Fruit fly (Drosophila melanogaster): ENCODE results near the gene CG17036.

DNA sequence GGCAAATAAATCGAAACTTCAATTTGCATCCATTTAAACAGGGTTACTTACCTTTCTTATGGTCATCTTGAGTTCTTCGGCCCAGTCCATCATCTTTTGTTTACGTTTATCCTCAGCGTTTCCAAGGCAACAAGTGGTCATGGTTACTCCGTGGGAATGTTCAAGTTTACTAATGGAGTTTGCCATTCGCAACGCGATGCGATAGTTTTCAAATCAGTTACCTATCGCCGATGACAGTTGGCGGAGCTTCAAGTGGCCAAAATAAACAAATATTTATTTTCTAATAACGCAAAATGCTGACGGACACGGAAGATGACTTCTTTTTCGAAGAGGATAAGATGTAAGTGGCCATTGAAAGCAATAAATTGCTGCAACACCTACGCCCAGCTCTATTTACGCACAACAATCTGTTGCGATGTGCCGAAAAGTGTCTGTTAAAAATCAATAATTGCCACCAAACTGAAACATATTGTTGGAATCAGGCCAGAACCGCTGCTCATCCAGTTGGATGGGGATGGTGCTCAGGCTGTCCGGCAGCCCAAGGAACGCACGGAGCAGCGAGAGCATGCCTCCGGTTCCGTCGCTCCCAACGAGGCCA lies 5.6 kb downstream of the CG17036 start, which contains the start of the genes IFT43 and PICK1:
- no peak for TF ChIP-seq CG8159 (tag; optimal IDR thresholded peaks at IDR 0.05)
- no peak for TF ChIP-seq gl (tag; optimal IDR thresholded peaks at IDR 0.05)
- peak; percentile 71 for TF ChIP-seq CG12605 (GFP tag; IDR thresholded peaks at IDR 0.05)
- no peak for TF ChIP-seq CG17806 (tag; optimal IDR thresholded peaks at IDR 0.05)
- no peak for TF ChIP-seq CG9948 (tag; optimal IDR thresholded peaks at IDR 0.05)
- no peak for TF ChIP-seq Pif1B (GFP tag; optimal IDR thresholded peaks at IDR 0.05)
- no peak for TF ChIP-seq EcR (GFP tag; optimal IDR thresholded peaks at IDR 0.05)
- TF ChIP-seq Pif1A (GFP tag; optimal IDR thresholded peaks at IDR 0.05), result no peak
- TF ChIP-seq fd96Ca (GFP tag; IDR thresholded peaks at IDR 0.05), result 0 out of 3 replicates have a peak, but pooled peaks have one; percentile 30
- TF ChIP-seq D1 (tag; optimal IDR thresholded peaks at IDR 0.05), result no peak
